Worm (Caenorhabditis elegans): Measurements from ENCODE around the gene his-6.

DNA sequence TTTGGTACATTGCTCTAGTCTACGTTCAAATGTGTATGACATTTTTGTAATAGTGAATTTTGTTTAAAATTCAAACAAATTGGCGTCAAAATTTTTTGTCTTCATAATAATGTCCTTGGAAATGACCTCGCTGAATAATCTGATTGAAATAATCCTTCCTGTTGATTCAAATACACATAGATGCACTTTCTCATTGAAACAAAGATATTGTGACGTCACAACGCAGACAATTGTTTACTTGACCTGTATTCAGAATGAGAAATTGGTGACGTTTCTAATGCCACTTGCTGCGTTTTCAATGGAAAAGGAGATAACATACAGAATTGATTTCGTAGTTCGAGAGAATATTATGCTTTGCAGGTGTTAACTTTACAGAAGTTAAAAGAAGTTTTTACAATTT is 861 bp downstream of the his-6 start:
- TF ChIP-seq him-1 (tag; optimal IDR thresholded peaks at IDR 0.05) = no peak
- TF ChIP-seq W03F9.2 (tag; optimal IDR thresholded peaks at IDR 0.05) = no peak
